Fruit fly (Drosophila melanogaster): ENCODE measurements around the gene NHP2.

The NHP2 gene

dm6 chr3L:14761837-14762785 is 39.9 kb downstream of the NHP2 start, which contains the start of the genes Tsen34 and Mgat4a (continued):
- TF ChIP-seq CG11093 (GFP tag; IDR thresholded peaks at IDR 0.05) (no peak), gcm2 (GFP tag; optimal IDR thresholded peaks at IDR 0.05) (no peak), MESR4 (GFP tag; optimal IDR thresholded peaks at IDR 0.05) (peak; percentile 84), slp2 (GFP tag; optimal IDR thresholded peaks at IDR 0.05) (no peak), CG17568 (GFP tag; optimal IDR thresholded peaks at IDR 0.05) (no peak), phol (tag; optimal IDR thresholded peaks at IDR 0.05) (peak; percentile 37), CG5953 (GFP tag; IDR thresholded peaks at IDR 0.05) (no peak), bowl (GFP tag; IDR thresholded peaks at IDR 0.05) (no peak), schlank (tag; optimal IDR thresholded peaks at IDR 0.05) (peak; percentile 82), CG13296 (GFP tag; optimal IDR thresholded peaks at IDR 0.05) (peak; percentile 82), CG30403 (GFP tag; optimal IDR thresholded peaks at IDR 0.05) (no peak), salm (tag; optimal IDR thresholded peaks at IDR 0.05) (no peak), GATAe (GFP tag; conservative IDR thresholded peaks at IDR 0.05) (no peak), gfzf (GFP tag; optimal IDR thresholded peaks at IDR 0.05) (peak; percentile 34), so (GFP tag; IDR thresholded peaks at IDR 0.05) (peak; percentile 43; the same call in 1 of the 3 replicates), D19B (GFP tag; optimal IDR thresholded peaks at IDR 0.05) (peak; percentile 84), CG2120 (GFP tag; optimal IDR thresholded peaks at IDR 0.05) (peak; percentile 71), CG11560 (tag; IDR thresholded peaks at IDR 0.05) (no peak), caup (GFP tag; optimal IDR thresholded peaks at IDR 0.05; ENCODE audit: severe bottlenecking) (peak; percentile 79), ham (GFP tag; IDR thresholded peaks at IDR 0.05) (no peak), Hsf (GFP tag; optimal IDR thresholded peaks at IDR 0.05) (peak; percentile 24), CG15696 (tag; optimal IDR thresholded peaks at IDR 0.05) (peak; percentile 30), MTF-1 (GFP tag; optimal IDR thresholded peaks at IDR 0.05; ENCODE audit: borderline replicate concordance) (peak; percentile 50), mam (GFP tag; optimal IDR thresholded peaks at IDR 0.05) (peak; percentile 49), Dek (tag; optimal IDR thresholded peaks at IDR 0.05) (peak; percentile 2), her (GFP tag; optimal IDR thresholded peaks at IDR 0.05) (no peak), CG10462 (GFP tag; optimal IDR thresholded peaks at IDR 0.05) (no peak), CG7786 (GFP tag; optimal IDR thresholded peaks at IDR 0.05) (peak; percentile 41), ato (GFP tag; IDR thresholded peaks at IDR 0.05; ENCODE audit: partially characterized antibody) (0 out of 2 replicates have a peak, but pooled peaks have one; percentile 55), Trl (optimal IDR thresholded peaks at IDR 0.05) (no peak), Trl (GFP tag; optimal IDR thresholded peaks at IDR 0.05) (peak; percentile 32), inv (GFP tag; IDR thresholded peaks at IDR 0.05; ENCODE audit: partially characterized antibody) (no peak), HLH4C (GFP tag; IDR thresholded peaks at IDR 0.05; ENCODE audit: partially characterized antibody) (peak; percentile 68), CG6854 (GFP tag; optimal IDR thresholded peaks at IDR 0.05) (peak; percentile 25), mirr (GFP tag; optimal IDR thresholded peaks at IDR 0.05) (peak; percentile 67), dysf (GFP tag; IDR thresholded peaks at IDR 0.05) (peak; percentile 41; the same call in 1 of the 3 replicates), CG2202 (tag; optimal IDR thresholded peaks at IDR 0.05) (no peak), p53 (GFP tag; optimal IDR thresholded peaks at IDR 0.05) (no peak), lbe (GFP tag; optimal IDR thresholded peaks at IDR 0.05) (no peak), tna (GFP tag; IDR thresholded peaks at IDR 0.05; ENCODE audit: partially characterized antibody) (peak; percentile 47; the same call in 1 of the 2 replicates), Xbp1 (GFP tag; optimal IDR thresholded peaks at IDR 0.05) (no peak), CG8089 (GFP tag; optimal IDR thresholded peaks at IDR 0.05) (peak; percentile 3), CG17385 (GFP tag; optimal IDR thresholded peaks at IDR 0.05) (peak; percentile 35), cas (GFP tag; IDR thresholded peaks at IDR 0.05) (peak; percentile 47; the same call in 1 of the 2 replicates), CG10366 (GFP tag; IDR thresholded peaks at IDR 0.05) (no peak; the same call in 1 of the 2 replicates), Blimp-1 (GFP tag; optimal IDR thresholded peaks at IDR 0.05) (no peak), CG10565 (GFP tag; optimal IDR thresholded peaks at IDR 0.05) (no peak), CG10209 (GFP tag; optimal IDR thresholded peaks at IDR 0.05) (peak; percentile 62)

Data from whole organism, embryonic.